Worm (Caenorhabditis elegans) whole organism, midembryonic: Measurements from ENCODE around the gene egl-4.

Source experiments
- T22C8.4 ChIP-seq: fragments of 200-800 bp; sonication (Bioruptor generic); IDR thresholded peaks from 2 replicates; pipeline ENCODE4 v1.3.6; 2022; ENCODE audit warnings: missing genetic modification characterization, missing compliant biosample characterization
- cog-1 ChIP-seq: sonication (generic microtip); optimal IDR thresholded peaks from 2 replicates; lab custom pipeline; 2016; ENCODE audit warnings: missing genetic modification characterization, missing compliant biosample characterization
- flt-1 ChIP-seq: fragments of 200-800 bp; sonication (Bioruptor generic); IDR thresholded peaks from 2 replicates; pipeline ENCODE4 v1.3.6; 2022; ENCODE audit warnings: missing genetic modification characterization, missing compliant biosample characterization
- klf-2 ChIP-seq: fragments of 200-800 bp; sonication (Bioruptor generic); conservative IDR thresholded peaks from 2 replicates; pipeline ENCODE4 v1.3.6; 2022; ENCODE audit warnings: missing genetic modification reagents, missing genetic modification characterization, missing compliant biosample characterization
- med-1 ChIP-seq: sonication (generic microtip); optimal IDR thresholded peaks from 2 replicates; lab custom pipeline; 2017; ENCODE audit warnings: missing genetic modification characterization, mild to moderate bottlenecking, missing compliant biosample characterization, antibody characterized with exemption, missing genetic modification reagents; ENCODE audit not compliant: insufficient read depth
- ref-1 ChIP-seq: fragments of 200-800 bp; sonication (Bioruptor generic); conservative IDR thresholded peaks from 2 replicates; pipeline ENCODE4 v1.3.6; 2022; ENCODE audit warnings: missing genetic modification reagents, missing genetic modification characterization, missing compliant biosample characterization
- tab-1 ChIP-seq: fragments of 200-800 bp; sonication (Bioruptor generic); IDR thresholded peaks from 2 replicates; pipeline ENCODE4 v1.3.6; 2022; ENCODE audit warnings: missing genetic modification characterization, missing compliant biosample characterization
- ztf-23 ChIP-seq: fragments of 200-800 bp; sonication (Bioruptor generic); IDR thresholded peaks from 2 replicates; pipeline ENCODE4 v1.3.6; 2022; ENCODE audit warnings: missing genetic modification reagents, missing genetic modification characterization, missing compliant biosample characterization
- ztf-29 ChIP-seq: fragments of 200-800 bp; sonication (Bioruptor generic); IDR thresholded peaks from 2 replicates; pipeline ENCODE4 v1.3.6; 2022; ENCODE audit warnings: missing genetic modification reagents, missing genetic modification characterization, missing compliant biosample characterization

DNA sequence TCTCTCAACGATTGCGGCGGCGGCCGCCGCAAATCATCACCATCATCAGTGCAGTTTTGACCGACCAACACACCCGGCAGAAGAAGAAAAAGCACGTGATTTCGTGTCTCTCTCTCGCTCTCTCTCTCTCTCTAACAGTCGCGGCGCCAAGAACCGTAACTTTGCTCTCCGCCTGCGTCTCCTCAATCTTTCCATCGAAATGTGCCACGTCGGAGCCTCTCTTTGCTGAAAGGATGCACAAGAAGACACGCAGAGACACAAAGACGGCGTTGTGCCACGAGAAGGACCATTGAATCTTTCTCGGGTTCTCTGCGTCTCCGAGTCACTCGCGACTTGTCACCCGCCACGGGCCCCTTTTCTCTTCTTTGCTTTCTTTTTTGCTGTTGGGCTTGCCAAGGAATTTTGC, 10.0 kb downstream of the egl-4 start:
- TF ChIP-seq cog-1 (tag; lab: Kevin White, UChicago) (no peak), med-1 (GFP tag; lab: Kevin White, UChicago) (no peak), klf-2 (no peak), ztf-23 (GFP tag; lab: Robert Waterston, UW) (no peak), ref-1 (GFP tag; lab: Robert Waterston, UW) (no peak), tab-1 (no peak), ztf-29 (GFP tag; lab: Robert Waterston, UW) (no peak), flt-1 (GFP tag; lab: Robert Waterston, UW) (no peak), T22C8.4 (GFP tag; lab: Robert Waterston, UW) (no peak)
